Fruit fly (Drosophila melanogaster) whole organism, embryonic: Measurements from ENCODE around the gene Osi2.

Experiments
- ATbp ChIP-seq: fragments of 200-800 bp; sonication (Bioruptor generic); optimal IDR thresholded peaks from 2 replicates; lab custom pipeline; 2017; ENCODE audit warnings: missing biosample characterization, mild to moderate bottlenecking, missing genetic modification characterization, missing genetic modification reagents
- Abd-B ChIP-seq: fragments of 200-800 bp; sonication (Bioruptor generic); optimal IDR thresholded peaks from 2 replicates; lab custom pipeline; 2018; ENCODE audit warnings: missing biosample characterization, mild to moderate bottlenecking, missing genetic modification characterization, moderate library complexity
- Antp ChIP-seq: fragments of 200-800 bp; sonication (Bioruptor generic); optimal IDR thresholded peaks from 3 replicates; lab custom pipeline; 2016; ENCODE audit warnings: missing biosample characterization, missing genetic modification characterization
- Asciz ChIP-seq: fragments of 200-800 bp; sonication (Bioruptor generic); optimal IDR thresholded peaks from 2 replicates; lab custom pipeline; 2017; ENCODE audit warnings: missing biosample characterization, mild to moderate bottlenecking, missing genetic modification characterization, missing genetic modification reagents
- Atf6 ChIP-seq: fragments of 200-800 bp; sonication (Bioruptor generic); IDR thresholded peaks from 2 replicates; pipeline ENCODE4 v1.3.6; 2022; ENCODE audit warnings: missing biosample characterization, missing genetic modification characterization
- CG10366 ChIP-seq: fragments of 200-800 bp; sonication (Bioruptor generic); IDR thresholded peaks from 2 replicates; pipeline ENCODE4 v1.3.6; 2022; ENCODE audit warnings: missing biosample characterization, missing genetic modification characterization
- CG10462 ChIP-seq: fragments of 200-800 bp; sonication (Bioruptor generic); optimal IDR thresholded peaks from 2 replicates; lab custom pipeline; 2016; ENCODE audit warnings: missing biosample characterization, missing genetic modification characterization
- CG12104 ChIP-seq: fragments of 200-800 bp; sonication (Bioruptor generic); optimal IDR thresholded peaks from 3 replicates; lab custom pipeline; 2016; ENCODE audit warnings: missing biosample characterization, missing genetic modification characterization
- CG14710 ChIP-seq: fragments of 200-800 bp; sonication (Bioruptor generic); optimal IDR thresholded peaks from 3 replicates; lab custom pipeline; 2019; ENCODE audit warnings: missing biosample characterization, mild to moderate bottlenecking, missing genetic modification characterization, moderate library complexity
- CG15269 ChIP-seq: fragments of 200-800 bp; sonication (Bioruptor generic); optimal IDR thresholded peaks from 2 replicates; lab custom pipeline; 2018; ENCODE audit warnings: missing biosample characterization, mild to moderate bottlenecking, missing genetic modification characterization, moderate library complexity
- CG18599 ChIP-seq: fragments of 200-800 bp; sonication (Bioruptor generic); optimal IDR thresholded peaks from 3 replicates; lab custom pipeline; 2017; ENCODE audit warnings: missing biosample characterization, missing genetic modification characterization, mild to moderate bottlenecking, moderate library complexity, missing genetic modification reagents
- CG2116 ChIP-seq: fragments of 200-800 bp; sonication (Bioruptor generic); optimal IDR thresholded peaks from 3 replicates; lab custom pipeline; 2018; ENCODE audit warnings: missing biosample characterization, mild to moderate bottlenecking, missing genetic modification characterization
- CG3163 ChIP-seq: fragments of 200-800 bp; sonication (Bioruptor generic); optimal IDR thresholded peaks from 3 replicates; lab custom pipeline; 2016; ENCODE audit warnings: missing biosample characterization, missing genetic modification characterization
- CG32767 ChIP-seq: fragments of 200-800 bp; sonication (Bioruptor generic); IDR thresholded peaks from 2 replicates; pipeline ENCODE4 v1.3.6; 2022; ENCODE audit warnings: missing biosample characterization, missing genetic modification characterization
- CG4730 ChIP-seq: fragments of 200-800 bp; sonication (Bioruptor generic); IDR thresholded peaks from 2 replicates; pipeline ENCODE4 v1.3.6; 2022; ENCODE audit warnings: missing biosample characterization, missing genetic modification characterization
- CG7372 ChIP-seq: fragments of 200-800 bp; sonication (Bioruptor generic); IDR thresholded peaks from 2 replicates; pipeline ENCODE4 v1.3.6; 2022; ENCODE audit warnings: missing biosample characterization, missing genetic modification characterization
- CG7786 ChIP-seq: fragments of 200-800 bp; sonication (Bioruptor generic); optimal IDR thresholded peaks from 2 replicates; lab custom pipeline; 2016; ENCODE audit warnings: missing biosample characterization, missing genetic modification characterization
- CG8290 ChIP-seq, 3 experiments: fragments of 200-800 bp; sonication (Bioruptor generic); optimal IDR thresholded peaks; 2 replicates each; lab custom pipeline; 2016 to 2019; ENCODE audit warnings: missing biosample characterization in 3 of 3, missing genetic modification characterization in 3 of 3, mild to moderate bottlenecking in 2 of 3, moderate library complexity in 1 of 3
- Dek ChIP-seq: fragments of 200-800 bp; sonication (Bioruptor generic); optimal IDR thresholded peaks from 3 replicates; lab custom pipeline; 2019; ENCODE audit warnings: missing biosample characterization, mild to moderate bottlenecking, missing genetic modification characterization, moderate library complexity
- Dfd ChIP-seq, 2 experiments: fragments of >200 bp; optimal IDR thresholded peaks; 2 replicates each; lab custom pipeline; 2017; ENCODE audit warnings: missing biosample characterization in 2 of 2, missing genetic modification characterization in 2 of 2
- Dip3 ChIP-seq: fragments of 200-800 bp; sonication (Bioruptor generic); optimal IDR thresholded peaks from 3 replicates; lab custom pipeline; 2016; ENCODE audit warnings: missing biosample characterization, missing genetic modification characterization
- E2f1 ChIP-seq: fragments of 200-800 bp; sonication (Bioruptor generic); IDR thresholded peaks from 2 replicates; pipeline ENCODE4 v1.3.6; 2022; ENCODE audit warnings: missing biosample characterization, missing genetic modification characterization
- Ets65A ChIP-seq: fragments of 200-800 bp; sonication (Bioruptor generic); peaks from one replicate; lab custom pipeline; 2016; ENCODE audit warnings: missing biosample characterization, missing genetic modification characterization
- Fer3 ChIP-seq: fragments of 200-800 bp; sonication (Bioruptor generic); optimal IDR thresholded peaks from 2 replicates; lab custom pipeline; 2018; ENCODE audit warnings: missing biosample characterization, mild to moderate bottlenecking, missing genetic modification characterization, moderate library complexity
- H15 ChIP-seq: fragments of 200-800 bp; sonication (Bioruptor generic); IDR thresholded peaks from 3 replicates; pipeline ENCODE4 v1.3.6; 2022; ENCODE audit warnings: missing biosample characterization, missing genetic modification characterization
- MBD-R2 ChIP-seq: fragments of 200-800 bp; sonication (Bioruptor generic); IDR thresholded peaks from 2 replicates; pipeline ENCODE4 v1.3.6; 2022; ENCODE audit warnings: missing biosample characterization, missing genetic modification characterization
- MESR4 ChIP-seq: fragments of 200-800 bp; sonication (Bioruptor generic); optimal IDR thresholded peaks from 2 replicates; lab custom pipeline; 2018; ENCODE audit warnings: missing biosample characterization, mild to moderate bottlenecking, missing genetic modification characterization, moderate library complexity
- Max ChIP-seq: fragments of 200-800 bp; sonication (Bioruptor generic); optimal IDR thresholded peaks from 2 replicates; lab custom pipeline; 2016; ENCODE audit warnings: missing biosample characterization, mild to moderate bottlenecking, missing genetic modification characterization
- Mes4 ChIP-seq: fragments of 200-800 bp; sonication (Bioruptor generic); optimal IDR thresholded peaks from 2 replicates; lab custom pipeline; 2016; ENCODE audit warnings: missing biosample characterization, missing genetic modification characterization
- Myb ChIP-seq: fragments of 200-800 bp; sonication (Bioruptor generic); optimal IDR thresholded peaks from 2 replicates; lab custom pipeline; 2016; ENCODE audit warnings: missing biosample characterization, missing genetic modification characterization
- NFAT ChIP-seq: fragments of 200-800 bp; sonication (Bioruptor generic); IDR thresholded peaks from 2 replicates; pipeline ENCODE4 v1.3.6; 2022; ENCODE audit warnings: missing biosample characterization, missing genetic modification characterization
- Optix ChIP-seq: fragments of 200-800 bp; sonication (Bioruptor generic); IDR thresholded peaks from 3 replicates; pipeline ENCODE4 v1.3.6; 2022; ENCODE audit warnings: missing biosample characterization, missing genetic modification characterization
- PHDP ChIP-seq: fragments of 200-800 bp; sonication (Bioruptor generic); optimal IDR thresholded peaks from 3 replicates; lab custom pipeline; 2018; ENCODE audit warnings: missing biosample characterization, mild to moderate bottlenecking, missing genetic modification characterization, moderate library complexity
- TFAM ChIP-seq: fragments of 200-800 bp; sonication (Bioruptor generic); optimal IDR thresholded peaks from 2 replicates; lab custom pipeline; 2017; ENCODE audit warnings: missing biosample characterization, missing genetic modification characterization, inconsistent platforms
- Xrp1 ChIP-seq: fragments of 200-800 bp; sonication (Bioruptor generic); IDR thresholded peaks from 2 replicates; pipeline ENCODE4 v1.3.6; 2022; ENCODE audit warnings: missing biosample characterization, missing genetic modification characterization
- bcd ChIP-seq: fragments of 200-800 bp; sonication (Bioruptor generic); optimal IDR thresholded peaks from 2 replicates; lab custom pipeline; 2017; ENCODE audit warnings: missing biosample characterization, mild to moderate bottlenecking, missing genetic modification characterization
- chinmo ChIP-seq: fragments of 200-800 bp; sonication (Bioruptor generic); IDR thresholded peaks from 4 replicates; pipeline ENCODE4 v1.3.6; 2022; ENCODE audit warnings: missing biosample characterization, missing genetic modification characterization; ENCODE audit not compliant: partially characterized antibody
- dimm ChIP-seq: fragments of 200-800 bp; sonication (Bioruptor generic); IDR thresholded peaks from 2 replicates; pipeline ENCODE4 v1.3.6; 2022; ENCODE audit warnings: missing biosample characterization, missing genetic modification characterization
- fd96Cb ChIP-seq: fragments of 200-800 bp; sonication (Bioruptor generic); optimal IDR thresholded peaks from 2 replicates; lab custom pipeline; 2018; ENCODE audit warnings: missing biosample characterization, mild to moderate bottlenecking, missing genetic modification characterization, moderate library complexity
- pan ChIP-seq, 4 experiments: fragments of >200 bp in 3 of 4; fragments of 200-800 bp in 1 of 4; sonication (Bioruptor generic) in 1 of 4; optimal IDR thresholded peaks in 3 of 4; IDR thresholded peaks in 1 of 4; 2 replicates each; pipeline versions ENCODE4 v1.3.6 to Lab custom; 2017 to 2022; ENCODE audit warnings: missing biosample characterization in 2 of 4, missing genetic modification characterization in 2 of 4, mixed read lengths in 1 of 4
- ranshi ChIP-seq: fragments of 200-800 bp; sonication (Bioruptor generic); IDR thresholded peaks from 2 replicates; pipeline ENCODE4 v1.3.6; 2022; ENCODE audit warnings: missing biosample characterization, missing genetic modification characterization
- schlank ChIP-seq: fragments of 200-800 bp; sonication (Bioruptor generic); optimal IDR thresholded peaks from 2 replicates; lab custom pipeline; 2018; ENCODE audit warnings: missing biosample characterization, mild to moderate bottlenecking, missing genetic modification characterization
- sens-2 ChIP-seq: fragments of 200-800 bp; sonication (Bioruptor generic); IDR thresholded peaks from 2 replicates; pipeline ENCODE4 v1.3.6; 2022; ENCODE audit warnings: missing biosample characterization, missing genetic modification characterization
- seq ChIP-seq: fragments of 200-800 bp; sonication (Bioruptor generic); IDR thresholded peaks from 2 replicates; pipeline ENCODE4 v1.3.6; 2022; ENCODE audit warnings: missing biosample characterization, missing genetic modification characterization
- ssp ChIP-seq: fragments of 200-800 bp; sonication (Bioruptor generic); IDR thresholded peaks from 2 replicates; pipeline ENCODE4 v1.3.6; 2022; ENCODE audit warnings: missing biosample characterization, missing genetic modification characterization
- tgo ChIP-seq: fragments of 200-800 bp; sonication (Bioruptor generic); IDR thresholded peaks from 3 replicates; pipeline ENCODE4 v1.3.6; 2022; ENCODE audit warnings: missing biosample characterization, missing genetic modification characterization
- tin ChIP-seq: fragments of 200-800 bp; sonication (Bioruptor generic); optimal IDR thresholded peaks from 3 replicates; lab custom pipeline; 2016; ENCODE audit warnings: missing biosample characterization, missing genetic modification characterization
- wdn ChIP-seq: fragments of 200-800 bp; sonication (Bioruptor generic); IDR thresholded peaks from 2 replicates; pipeline ENCODE4 v1.3.6; 2022; ENCODE audit warnings: missing biosample characterization, missing genetic modification characterization
- zen2 ChIP-seq: fragments of 200-800 bp; sonication (Bioruptor generic); IDR thresholded peaks from 3 replicates; pipeline ENCODE4 v1.3.6; 2022; ENCODE audit warnings: missing biosample characterization, missing genetic modification characterization; ENCODE audit not compliant: partially characterized antibody

Gene Osi2

DNA sequence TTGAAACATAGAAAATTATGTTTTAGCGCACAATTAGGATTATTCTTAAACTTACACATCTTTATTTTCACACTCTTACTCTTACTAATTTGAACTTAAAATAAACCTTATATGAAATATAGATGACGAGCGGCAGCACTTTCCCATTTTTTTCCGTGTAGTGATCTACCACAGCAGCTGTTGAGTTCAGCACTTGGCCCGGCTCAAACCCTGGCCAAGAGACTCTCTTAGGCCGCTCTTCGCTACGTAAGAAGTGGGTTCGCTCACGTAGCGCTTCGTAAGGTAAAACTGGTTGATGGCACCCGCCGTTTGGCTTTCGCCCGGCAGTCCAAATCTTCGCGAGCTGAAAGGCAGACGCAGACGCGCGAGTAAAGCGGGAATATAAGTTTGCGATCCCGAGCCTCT lies 10.7 kb upstream of the Osi2 start, which contains the start of gene Osi24 (continued):
- TF ChIP-seq zen2 (0 out of 3 replicates have a peak, but pooled peaks have one; percentile 19), Optix (GFP tag; lab: Robert Waterston, UW) (no peak), Xrp1 (peak; percentile 74), PHDP (peak; percentile 38), ssp (GFP tag; lab: Robert Waterston, UW) (peak; percentile 41; the same call in 1 of the 2 replicates), CG10366 (peak; percentile 64), E2f1 (GFP tag; lab: Robert Waterston, UW) (peak; percentile 61; the same call in 1 of the 2 replicates), Asciz (GFP tag; lab: Kevin White, UChicago) (peak; percentile 61), chinmo (GFP tag; lab: Robert Waterston, UW) (no peak), Ets65A (GFP tag; lab: Kevin White, UChicago) (peak; percentile 94), TFAM (GFP tag; lab: Kevin White, UChicago) (no peak), Atf6 (GFP tag; lab: Robert Waterston, UW) (peak; percentile 42; the same call in 1 of the 2 replicates), Antp (peak; percentile 52), fd96Cb (peak; percentile 54), CG7372 (GFP tag; lab: Robert Waterston, UW) (peak; percentile 37; the same call in 1 of the 2 replicates), tin (GFP tag; lab: Kevin White, UChicago) (peak; percentile 34), H15 (peak; percentile 49; the same call in 1 of the 3 replicates), ranshi (peak; percentile 51), tgo (GFP tag; lab: Robert Waterston, UW) (peak; percentile 75), MBD-R2 (GFP tag; lab: Robert Waterston, UW) (peak; percentile 30; the same call in 1 of the 2 replicates), CG2116 (no peak), CG4730 (peak; percentile 53; the same call in 1 of the 2 replicates), CG7786 (GFP tag; lab: Kevin White, UChicago) (peak; percentile 17), schlank (no peak), Dip3 (GFP tag; lab: Kevin White, UChicago) (no peak), Abd-B (GFP tag; lab: Kevin White, UChicago) (no peak), sens-2 (peak; percentile 62; the same call in 1 of the 2 replicates), CG32767 (GFP tag; lab: Robert Waterston, UW) (peak; percentile 59; the same call in 1 of the 2 replicates), MESR4 (GFP tag; lab: Kevin White, UChicago) (no peak), dimm (GFP tag; lab: Robert Waterston, UW) (0 out of 2 replicates have a peak, but pooled peaks have one; percentile 33), CG3163 (GFP tag; lab: Kevin White, UChicago) (peak; percentile 87), seq (GFP tag; lab: Robert Waterston, UW) (0 out of 2 replicates have a peak, but pooled peaks have one; percentile 26), CG8290 (GFP tag; optimal IDR thresholded peaks at IDR 0.05; lab: Kevin White, UChicago) (no peak), CG8290 (tag; optimal IDR thresholded peaks at IDR 0.05; lab: Kevin White, UChicago) (peak in 1 of 2 experiments; percentile 32), Myb (GFP tag; lab: Kevin White, UChicago) (peak; percentile 15), Max (GFP tag; lab: Kevin White, UChicago) (peak; percentile 15), ATbp (GFP tag; lab: Kevin White, UChicago) (peak; percentile 74), NFAT (GFP tag; lab: Robert Waterston, UW) (no peak), CG18599 (GFP tag; lab: Kevin White, UChicago) (peak; percentile 38), Mes4 (no peak), Dfd (GFP tag; optimal IDR thresholded peaks at IDR 0.05; lab: Kevin White, UChicago) (no peak), CG15269 (tag; lab: Kevin White, UChicago) (peak; percentile 34), CG12104 (GFP tag; lab: Kevin White, UChicago) (peak; percentile 2), wdn (GFP tag; lab: Robert Waterston, UW) (0 out of 2 replicates have a peak, but pooled peaks have one; percentile 13), bcd (GFP tag; lab: Kevin White, UChicago) (peak; percentile 59), CG14710 (tag; lab: Kevin White, UChicago) (no peak), Fer3 (tag; lab: Kevin White, UChicago) (peak; percentile 21), CG10462 (GFP tag; lab: Kevin White, UChicago) (peak; percentile 18), Dek (tag; lab: Kevin White, UChicago) (no peak), pan (optimal IDR thresholded peaks at IDR 0.05; lab: Kevin White, UChicago) (no peak), pan (GFP tag; optimal IDR thresholded peaks at IDR 0.05 in 1 of 2, IDR thresholded peaks at IDR 0.05 in 1 of 2) (peak in 1 of 2 experiments; percentile 78)
